Fruit fly (Drosophila melanogaster) whole organism, adult: ENCODE results near the gene CG10492.

Experiments
- CG5204 ChIP-seq: fragments of 200-800 bp; sonication (Bioruptor generic); optimal IDR thresholded peaks from 2 replicates; lab custom pipeline; 2016; ENCODE audit warnings: missing biosample characterization, missing genetic modification characterization
- Crg-1 ChIP-seq: fragments of 200-800 bp; sonication (Bioruptor generic); optimal IDR thresholded peaks from 2 replicates; lab custom pipeline; 2016; ENCODE audit warnings: missing biosample characterization, missing genetic modification characterization
- Mnt ChIP-seq: fragments of 200-800 bp; sonication (Bioruptor generic); optimal IDR thresholded peaks from 2 replicates; lab custom pipeline; 2016; ENCODE audit warnings: missing biosample characterization, mild to moderate bottlenecking, missing genetic modification characterization
- kay ChIP-seq: fragments of 200-800 bp; sonication (Bioruptor generic); peaks from one replicate; lab custom pipeline; 2016; ENCODE audit warnings: missing biosample characterization, missing genetic modification characterization, borderline replicate concordance

- TF ChIP-seq Mnt (no peak), Crg-1 (GFP tag; lab: Kevin White, UChicago) (no peak), kay (no peak), CG5204 (GFP tag; lab: Kevin White, UChicago) (no peak)
Measured at dm6 chr2L:19089385-19089784, 35.5 kb downstream of the CG10492 start.
